Worm (Caenorhabditis elegans) whole organism, midembryonic: ENCODE results near the gene srsy-2.

ENCODE experiments used
- flt-1 ChIP-seq: fragments of 200-800 bp; sonication (Bioruptor generic); IDR thresholded peaks from 2 replicates; pipeline ENCODE4 v1.3.6; 2022; ENCODE audit warnings: missing genetic modification characterization, missing compliant biosample characterization
- ref-1 ChIP-seq: fragments of 200-800 bp; sonication (Bioruptor generic); conservative IDR thresholded peaks from 2 replicates; pipeline ENCODE4 v1.3.6; 2022; ENCODE audit warnings: missing genetic modification reagents, missing genetic modification characterization, missing compliant biosample characterization
- ztf-29 ChIP-seq: fragments of 200-800 bp; sonication (Bioruptor generic); IDR thresholded peaks from 2 replicates; pipeline ENCODE4 v1.3.6; 2022; ENCODE audit warnings: missing genetic modification reagents, missing genetic modification characterization, missing compliant biosample characterization

DNA sequence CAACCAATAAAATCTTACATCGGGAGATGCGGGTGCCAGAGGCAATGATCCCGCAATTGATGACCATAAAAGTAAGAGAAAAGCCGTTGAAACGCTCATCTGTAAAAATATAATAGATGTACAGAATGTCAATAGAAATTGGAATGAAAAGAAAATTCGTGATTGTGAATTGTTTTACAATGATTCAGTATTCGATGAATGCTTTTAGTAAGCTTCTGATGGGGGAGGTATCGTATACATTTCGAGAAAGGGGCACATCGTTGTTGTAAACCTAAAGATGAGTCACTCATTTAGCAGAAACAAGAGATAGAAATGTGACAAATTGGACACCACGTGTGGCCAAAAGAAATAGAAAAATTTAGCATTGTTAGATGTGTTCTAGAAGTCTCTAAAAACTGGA, 4.3 kb downstream of the srsy-2 start, which contains the start of gene C30B5.6:
- TF ChIP-seq ref-1 (GFP tag; lab: Robert Waterston, UW) (no peak), ztf-29 (GFP tag; lab: Robert Waterston, UW) (no peak), flt-1 (GFP tag; lab: Robert Waterston, UW) (no peak)
